Worm (Caenorhabditis elegans): Measurements from ENCODE around the gene math-33.
A peak's percentile ranks its signal among the peaks of the same experiment; 100 is the strongest.

DNA sequence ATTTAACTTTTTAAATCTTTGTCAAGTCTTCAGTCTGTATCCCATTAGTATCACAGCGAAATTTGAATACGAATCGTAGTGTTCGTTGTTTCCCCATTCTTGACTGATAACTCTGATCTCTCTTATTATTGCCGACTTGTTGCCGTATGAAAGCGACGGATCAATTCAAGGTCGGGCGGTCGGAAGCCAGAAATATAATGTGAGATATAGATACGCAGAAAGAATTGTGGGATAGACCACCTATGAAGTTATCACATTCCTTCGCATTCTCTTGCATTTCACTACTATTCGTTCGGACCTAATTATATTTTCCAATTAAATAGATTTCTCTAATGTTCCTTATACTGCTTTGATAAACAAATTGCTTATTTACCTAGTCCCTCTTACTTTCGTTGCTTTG is 35.3 kb downstream of the math-33 start:
- TF ChIP-seq lin-15B (tag; optimal IDR thresholded peaks at IDR 0.05) (no peak), fos-1 (tag; optimal IDR thresholded peaks at IDR 0.05) (no peak), nhr-12 (tag; optimal IDR thresholded peaks at IDR 0.05) (no peak), egl-27 (tag; optimal IDR thresholded peaks at IDR 0.05) (no peak), nhr-43 (tag; optimal IDR thresholded peaks at IDR 0.05; ENCODE audit: poor library complexity, severe bottlenecking) (no peak), jun-1 (tag; optimal IDR thresholded peaks at IDR 0.05) (no peak), fkh-10 (GFP tag; optimal IDR thresholded peaks at IDR 0.05) (no peak), nhr-237 (tag; optimal IDR thresholded peaks at IDR 0.05) (no peak), lin-39 (tag; optimal IDR thresholded peaks at IDR 0.05) (no peak), nhr-25 (tag; optimal IDR thresholded peaks at IDR 0.05) (peak; percentile 36), elt-1 (tag; optimal IDR thresholded peaks at IDR 0.05) (no peak), elt-3 (tag; optimal IDR thresholded peaks at IDR 0.05) (peak in 1 of 3 experiments; percentile 36)

All from whole organism, L3 larva.